Fruit fly (Drosophila melanogaster) whole organism, adult: ENCODE results near the gene CG7299.

Source experiments
- CG12768 ChIP-seq: fragments of 200-800 bp; sonication (Bioruptor generic); optimal IDR thresholded peaks from 2 replicates; lab custom pipeline; 2017; ENCODE audit warnings: missing biosample characterization, missing genetic modification characterization, mild to moderate bottlenecking, moderate library complexity, missing genetic modification reagents
- CG14711 ChIP-seq: fragments of 200-800 bp; sonication (Bioruptor generic); optimal IDR thresholded peaks from 2 replicates; lab custom pipeline; 2018; ENCODE audit warnings: missing biosample characterization, mild to moderate bottlenecking, missing genetic modification characterization, moderate library complexity
- CG33017 ChIP-seq: fragments of 200-800 bp; sonication (Bioruptor generic); optimal IDR thresholded peaks from 2 replicates; lab custom pipeline; 2018; ENCODE audit warnings: missing biosample characterization, mild to moderate bottlenecking, missing genetic modification characterization, moderate library complexity
- Hr96 ChIP-seq: fragments of 200-800 bp; sonication (Bioruptor generic); optimal IDR thresholded peaks from 2 replicates; lab custom pipeline; 2016; ENCODE audit warnings: missing biosample characterization, missing genetic modification characterization
- Mnt ChIP-seq: fragments of 200-800 bp; sonication (Bioruptor generic); optimal IDR thresholded peaks from 2 replicates; lab custom pipeline; 2016; ENCODE audit warnings: missing biosample characterization, mild to moderate bottlenecking, missing genetic modification characterization
- cic ChIP-seq: fragments of 200-800 bp; sonication (Bioruptor generic); optimal IDR thresholded peaks from 2 replicates; lab custom pipeline; 2017; ENCODE audit warnings: missing biosample characterization, mild to moderate bottlenecking, missing genetic modification characterization, moderate library complexity
- cnc ChIP-seq, 2 experiments: fragments of >200 bp; optimal IDR thresholded peaks; 2 replicates each; lab custom pipeline; 2017
- ovo ChIP-seq: fragments of 200-800 bp; sonication (Bioruptor generic); optimal IDR thresholded peaks from 2 replicates; lab custom pipeline; 2016; ENCODE audit warnings: missing biosample characterization, missing genetic modification characterization
- tj ChIP-seq: fragments of 200-800 bp; sonication (Bioruptor generic); optimal IDR thresholded peaks from 3 replicates; lab custom pipeline; 2017; ENCODE audit warnings: missing biosample characterization, mild to moderate bottlenecking, missing genetic modification characterization, moderate library complexity
- toe ChIP-seq: fragments of 200-800 bp; sonication (Bioruptor generic); optimal IDR thresholded peaks from 2 replicates; lab custom pipeline; 2016; ENCODE audit warnings: missing biosample characterization, missing genetic modification characterization

- TF ChIP-seq cnc (optimal IDR thresholded peaks at IDR 0.05; lab: Kevin White, UChicago): no peak
- no peak for TF ChIP-seq cic (GFP tag; lab: Kevin White, UChicago)
- no peak for TF ChIP-seq tj (GFP tag; lab: Kevin White, UChicago)
- no peak for TF ChIP-seq Mnt
- no peak for TF ChIP-seq ovo (GFP tag; lab: Kevin White, UChicago)
- TF ChIP-seq CG33017: no peak
- TF ChIP-seq Hr96 (GFP tag; lab: Kevin White, UChicago): no peak
- no peak for TF ChIP-seq toe (GFP tag; lab: Kevin White, UChicago)
- no peak for TF ChIP-seq CG14711 (tag; lab: Kevin White, UChicago)
- no peak for TF ChIP-seq CG12768 (GFP tag; lab: Kevin White, UChicago)
These were observed 17.4 kb upstream of the CG7299 start, which contains the start of gene Lip1 for dm6 chr2L:10701499-10702062.
